Worm (Caenorhabditis elegans) whole organism, late embryonic: ENCODE measurements around the gene C09G12.17.

Experiments used
- C08G9.2 ChIP-seq: sonication (generic microtip); optimal IDR thresholded peaks from 2 replicates; lab custom pipeline; 2016; ENCODE audit warnings: mild to moderate bottlenecking, missing genetic modification characterization, moderate library complexity, missing compliant biosample characterization
- K02D7.2 ChIP-seq: sonication (generic microtip); optimal IDR thresholded peaks from 2 replicates; lab custom pipeline; 2017; ENCODE audit warnings: mild to moderate bottlenecking, missing genetic modification characterization, missing compliant biosample characterization
- T23F11.4 ChIP-seq: fragments of 200-800 bp; sonication (Bioruptor generic); optimal IDR thresholded peaks from 2 replicates; lab custom pipeline; 2018; ENCODE audit warnings: mild to moderate bottlenecking, missing genetic modification characterization, missing compliant biosample characterization
- ceh-19 ChIP-seq: fragments of 200-800 bp; sonication (Bioruptor generic); optimal IDR thresholded peaks from 2 replicates; lab custom pipeline; 2018; ENCODE audit warnings: mild to moderate bottlenecking, missing genetic modification characterization, missing compliant biosample characterization
- ceh-2 ChIP-seq: sonication (generic microtip); optimal IDR thresholded peaks from 2 replicates; lab custom pipeline; 2016; ENCODE audit warnings: missing genotype, missing genetic modification characterization, missing compliant biosample characterization
- ceh-24 ChIP-seq: sonication (generic microtip); optimal IDR thresholded peaks from 2 replicates; lab custom pipeline; 2016; ENCODE audit warnings: mild to moderate bottlenecking, missing genetic modification characterization, missing compliant biosample characterization
- ceh-34 ChIP-seq: sonication (generic microtip); optimal IDR thresholded peaks from 2 replicates; lab custom pipeline; 2016; ENCODE audit warnings: mild to moderate bottlenecking, missing genetic modification characterization, missing compliant biosample characterization
- fkh-10 ChIP-seq: fragments of 150-350 bp; optimal IDR thresholded peaks from 2 replicates; lab custom pipeline; 2014; ENCODE audit warnings: missing biosample characterization, missing genetic modification reagents, missing genetic modification characterization
- hlh-15 ChIP-seq: sonication (generic microtip); optimal IDR thresholded peaks from 2 replicates; lab custom pipeline; 2016; ENCODE audit warnings: missing genetic modification characterization, missing compliant biosample characterization
- pax-1 ChIP-seq: fragments of 150-350 bp; optimal IDR thresholded peaks from 2 replicates; lab custom pipeline; 2014; ENCODE audit warnings: missing biosample characterization, missing genetic modification characterization
- tbx-2 ChIP-seq: sonication (generic microtip); optimal IDR thresholded peaks from 2 replicates; lab custom pipeline; 2016; ENCODE audit warnings: missing genetic modification characterization, missing compliant biosample characterization
- unc-55 ChIP-seq: sonication (generic microtip); optimal IDR thresholded peaks from 2 replicates; lab custom pipeline; 2017; ENCODE audit warnings: missing biosample characterization, missing genetic modification reagents, missing genetic modification characterization
- zip-5 ChIP-seq: sonication (generic microtip); optimal IDR thresholded peaks from 2 replicates; lab custom pipeline; 2016; ENCODE audit warnings: missing genetic modification characterization, missing compliant biosample characterization

ce11 chrIV:3477124-3477523 is 19.1 kb downstream of the C09G12.17 start, which contains the start of gene srz-69:
- TF ChIP-seq hlh-15 (tag; lab: Kevin White, UChicago): no peak
- TF ChIP-seq tbx-2 (tag; lab: Kevin White, UChicago): no peak
- TF ChIP-seq pax-1 (tag; lab: Kevin White, UChicago): no peak
- no peak for TF ChIP-seq fkh-10 (GFP tag; lab: Kevin White, UChicago)
- no peak for TF ChIP-seq K02D7.2
- no peak for TF ChIP-seq ceh-34
- TF ChIP-seq unc-55 (GFP tag; lab: Kevin White, UChicago): no peak
- TF ChIP-seq ceh-2: no peak
- TF ChIP-seq ceh-19: no peak
- TF ChIP-seq zip-5 (tag; lab: Kevin White, UChicago): no peak
- no peak for TF ChIP-seq C08G9.2 (tag; lab: Kevin White, UChicago)
- TF ChIP-seq ceh-24 (tag; lab: Kevin White, UChicago): no peak
- TF ChIP-seq T23F11.4 (GFP tag; lab: Kevin White, UChicago): no peak
